Worm (Caenorhabditis elegans) whole organism, L4 larva: ENCODE measurements around the gene mspn-1.

Experiments used
- F49E8.2 ChIP-seq: sonication (generic microtip); optimal IDR thresholded peaks from 2 replicates; lab custom pipeline; 2016; ENCODE audit warnings: missing compliant biosample characterization, mild to moderate bottlenecking, missing genetic modification characterization, borderline replicate concordance
- ZK337.2 ChIP-seq: fragments of 200-800 bp; sonication (Bioruptor generic); IDR thresholded peaks from 2 replicates; pipeline ENCODE4 v1.3.6; 2022; ENCODE audit warnings: missing genetic modification reagents, missing genetic modification characterization, missing compliant biosample characterization
- ceh-32 ChIP-seq: sonication (generic microtip); optimal IDR thresholded peaks from 2 replicates; lab custom pipeline; 2016; ENCODE audit warnings: mild to moderate bottlenecking, missing genetic modification characterization, missing compliant biosample characterization; ENCODE audit not compliant: poor library complexity
- egl-27 ChIP-seq: sonication (generic microtip); optimal IDR thresholded peaks from 3 replicates; lab custom pipeline; 2017; ENCODE audit warnings: missing biosample characterization, missing genetic modification reagents, missing genetic modification characterization
- gei-8 ChIP-seq: fragments of 200-800 bp; sonication (Bioruptor generic); optimal IDR thresholded peaks from 2 replicates; lab custom pipeline; 2018; ENCODE audit warnings: mild to moderate bottlenecking, missing genetic modification characterization, missing compliant biosample characterization
- mdl-1 ChIP-seq, 2 experiments: fragments of 150-350 bp in 1 of 2; sonication (generic microtip) in 1 of 2; optimal IDR thresholded peaks; 2 replicates each; lab custom pipeline; 2014 to 2017; ENCODE audit warnings: missing biosample characterization in 2 of 2, missing genetic modification characterization in 2 of 2
- mxl-2 ChIP-seq: fragments of 200-800 bp; sonication (Bioruptor generic); conservative IDR thresholded peaks from 2 replicates; pipeline ENCODE4 v1.3.6; 2022; ENCODE audit warnings: missing genetic modification reagents, missing genetic modification characterization, missing compliant biosample characterization
- mxl-3 ChIP-seq: fragments of 200-800 bp; sonication (Bioruptor generic); optimal IDR thresholded peaks from 2 replicates; lab custom pipeline; 2018; ENCODE audit warnings: mild to moderate bottlenecking, missing genetic modification characterization, missing compliant biosample characterization
- nhr-11 ChIP-seq: fragments of 150-350 bp; optimal IDR thresholded peaks from 2 replicates; lab custom pipeline; 2014; ENCODE audit warnings: missing biosample characterization, missing genetic modification characterization
- nhr-25 ChIP-seq: sonication (generic microtip); optimal IDR thresholded peaks from 2 replicates; lab custom pipeline; 2017; ENCODE audit warnings: missing genetic modification characterization, mild to moderate bottlenecking, missing compliant biosample characterization, antibody characterized with exemption, moderate library complexity, borderline replicate concordance; ENCODE audit not compliant: insufficient read depth
- pha-4 ChIP-seq, 2 experiments: fragments of 150-350 bp in 1 of 2; fragments of 200-800 bp in 1 of 2; sonication (Bioruptor generic) in 1 of 2; IDR thresholded peaks in 1 of 2; optimal IDR thresholded peaks in 1 of 2; 2 replicates each; pipeline versions ENCODE4 v1.3.6 to Lab custom; 2014 to 2022; ENCODE audit warnings: missing genetic modification characterization in 2 of 2, missing genetic modification reagents in 2 of 2, missing biosample characterization in 1 of 2, missing compliant biosample characterization in 1 of 2
- vab-7 ChIP-seq: fragments of 200-800 bp; sonication (Bioruptor generic); IDR thresholded peaks from 2 replicates; pipeline ENCODE4 v1.3.6; 2022; ENCODE audit warnings: missing genetic modification reagents, missing genetic modification characterization, missing compliant biosample characterization
- zip-11 ChIP-seq: fragments of 200-800 bp; sonication (Bioruptor generic); IDR thresholded peaks from 2 replicates; pipeline ENCODE4 v1.3.6; 2022; ENCODE audit warnings: missing genetic modification characterization, missing compliant biosample characterization
- ztf-7 ChIP-seq: fragments of 150-350 bp; optimal IDR thresholded peaks from 2 replicates; lab custom pipeline; 2014; ENCODE audit warnings: missing biosample characterization, missing genetic modification characterization

DNA sequence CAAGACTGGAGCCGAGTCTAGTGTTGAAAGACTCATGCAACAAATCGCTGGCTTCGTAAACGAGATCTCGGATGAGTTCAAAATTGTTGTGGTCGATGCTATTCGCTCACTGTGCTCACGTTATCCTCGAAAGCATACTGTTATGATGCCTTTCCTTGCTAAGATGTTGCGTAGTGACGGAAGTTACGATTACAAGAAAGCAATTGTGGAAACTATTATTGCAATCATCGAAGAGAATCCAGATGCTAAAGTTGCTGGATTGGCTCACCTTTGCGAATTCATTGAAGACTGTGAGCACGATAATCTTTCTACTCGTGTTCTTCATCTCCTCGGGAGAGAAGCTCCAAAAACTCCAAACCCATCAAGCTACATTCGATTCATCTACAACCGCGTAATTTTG is 24.3 kb upstream of the mspn-1 start:
- no peak for TF ChIP-seq F49E8.2
- no peak for TF ChIP-seq nhr-11 (tag; lab: Kevin White, UChicago)
- TF ChIP-seq gei-8 (GFP tag; lab: Kevin White, UChicago): no peak
- TF ChIP-seq zip-11: no peak
- TF ChIP-seq vab-7 (GFP tag; lab: Robert Waterston, UW): no peak
- TF ChIP-seq egl-27: no peak
- no peak for TF ChIP-seq ceh-32 (tag; lab: Kevin White, UChicago)
- TF ChIP-seq ZK337.2: no peak
- no peak for TF ChIP-seq mxl-2 (GFP tag; lab: Robert Waterston, UW)
- no peak for TF ChIP-seq pha-4 (GFP tag; IDR thresholded peaks at IDR 0.05; lab: Robert Waterston, UW)
- TF ChIP-seq pha-4 (tag; optimal IDR thresholded peaks at IDR 0.05; lab: Kevin White, UChicago): no peak
- no peak for TF ChIP-seq nhr-25
- no peak for TF ChIP-seq mxl-3
- no peak for TF ChIP-seq ztf-7
- TF ChIP-seq mdl-1 (tag; optimal IDR thresholded peaks at IDR 0.05; lab: Kevin White, UChicago): no peak
